Worm (Caenorhabditis elegans) whole organism, L3 larva: ENCODE results near the gene alg-3.

Experiments used
- ceh-28 ChIP-seq: fragments of 150-350 bp; optimal IDR thresholded peaks from 2 replicates; lab custom pipeline; 2014; ENCODE audit warnings: missing biosample characterization, missing genetic modification reagents, missing genetic modification characterization
- mdl-1 ChIP-seq: fragments of 150-350 bp; optimal IDR thresholded peaks from 2 replicates; lab custom pipeline; 2014; ENCODE audit warnings: missing biosample characterization, missing genetic modification characterization
- nhr-28 ChIP-seq: fragments of 150-350 bp; optimal IDR thresholded peaks from 2 replicates; lab custom pipeline; 2014; ENCODE audit warnings: missing biosample characterization, missing genetic modification characterization

DNA sequence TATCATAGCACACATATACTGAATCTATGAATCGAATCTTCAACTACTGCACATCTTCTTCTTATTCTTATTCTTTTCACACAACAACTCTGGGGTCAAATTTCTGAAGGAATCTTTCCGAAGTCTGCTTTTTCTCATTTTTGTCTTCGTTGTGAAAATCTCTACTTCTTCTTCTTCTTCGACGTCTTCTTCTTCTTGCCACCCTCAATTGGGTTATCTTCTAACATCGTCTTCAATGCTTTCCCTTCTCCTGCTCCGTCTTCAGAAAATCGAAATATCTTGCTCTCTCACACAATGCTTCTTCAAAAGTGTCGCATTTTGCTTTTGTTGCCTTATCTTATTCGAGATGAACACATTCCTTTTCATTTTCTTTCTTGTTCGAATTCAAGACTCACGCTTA lies 19.2 kb downstream of the alg-3 start:
- TF ChIP-seq nhr-28 (tag; lab: Kevin White, UChicago) (no peak), mdl-1 (no peak), ceh-28 (no peak)
